Fruit fly (Drosophila melanogaster): Measurements from ENCODE around the gene Ilp2.

DNA sequence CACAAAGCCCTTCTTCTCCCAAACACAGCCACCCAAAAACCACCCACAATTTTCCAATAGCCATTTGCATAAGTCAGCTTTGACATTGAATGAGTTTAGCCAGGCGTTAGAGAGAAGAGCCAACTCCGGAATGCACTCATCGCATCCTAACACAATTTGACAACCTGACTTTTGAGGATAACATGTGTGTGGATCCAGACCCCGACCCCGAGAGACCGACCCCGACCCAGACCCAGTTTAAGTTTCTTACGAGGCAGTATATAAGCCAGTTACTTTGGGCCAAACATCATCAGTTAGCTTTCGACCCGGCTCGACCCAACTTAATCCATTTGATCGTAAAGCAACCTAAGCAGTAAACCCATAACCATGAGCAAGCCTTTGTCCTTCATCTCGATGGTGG lies at the start of gene Ilp2:
- TF ChIP-seq h (GFP tag; optimal IDR thresholded peaks at IDR 0.05), result no peak
- TF ChIP-seq psq (GFP tag; optimal IDR thresholded peaks at IDR 0.05), result no peak
- no peak for TF ChIP-seq lola (GFP tag; optimal IDR thresholded peaks at IDR 0.05)
- no peak for TF ChIP-seq brk (GFP tag; optimal IDR thresholded peaks at IDR 0.05)
- TF ChIP-seq pan (optimal IDR thresholded peaks at IDR 0.05), result no peak

Data from whole organism, wandering third instar larva.